Worm (Caenorhabditis elegans): ENCODE data around the gene osm-5.

osm-5 gene

ce11 chrX:2983996-2984395 lies at the start of gene osm-5:
osm-5 (plus strand) TSS chrX:2984263.
- TF ChIP-seq unc-98 (GFP tag; IDR thresholded peaks at IDR 0.05) (no peak), lsy-2 (tag; optimal IDR thresholded peaks at IDR 0.05) (no peak), efl-1 (optimal IDR thresholded peaks at IDR 0.05) (no peak), efl-1 (GFP tag; optimal IDR thresholded peaks at IDR 0.05 in 1 of 2) (peak in 1 of 2 experiments; percentile 45), unc-30 (tag; optimal IDR thresholded peaks at IDR 0.05) (no peak), nhr-20 (tag; optimal IDR thresholded peaks at IDR 0.05) (no peak), snpc-4 (tag; optimal IDR thresholded peaks at IDR 0.05) (no peak), snu-23 (GFP tag; optimal IDR thresholded peaks at IDR 0.05) (no peak), tlp-1 (tag; optimal IDR thresholded peaks at IDR 0.05) (no peak), sox-4 (tag; optimal IDR thresholded peaks at IDR 0.05) (no peak), isw-1 (GFP tag; IDR thresholded peaks at IDR 0.05) (no peak), nhr-71 (tag; optimal IDR thresholded peaks at IDR 0.05) (peak; percentile 6), nhr-84 (tag; optimal IDR thresholded peaks at IDR 0.05) (no peak), hlh-4 (tag; optimal IDR thresholded peaks at IDR 0.05) (no peak), efl-3 (GFP tag; optimal IDR thresholded peaks at IDR 0.05) (no peak), C04F5.9 (tag; optimal IDR thresholded peaks at IDR 0.05) (no peak), fkh-8 (tag; optimal IDR thresholded peaks at IDR 0.05) (peak; percentile 92), mef-2 (tag; optimal IDR thresholded peaks at IDR 0.05) (no peak), lin-39 (tag; optimal IDR thresholded peaks at IDR 0.05) (no peak), sup-37 (GFP tag; optimal IDR thresholded peaks at IDR 0.05) (no peak), fkh-4 (tag; optimal IDR thresholded peaks at IDR 0.05; ENCODE audit: borderline replicate concordance) (no peak), ceh-90 (tag; optimal IDR thresholded peaks at IDR 0.05) (no peak), lir-3 (tag; optimal IDR thresholded peaks at IDR 0.05; ENCODE audit: poor library complexity) (no peak), nhr-85 (tag) (no peak), pqm-1 (tag; optimal IDR thresholded peaks at IDR 0.05) (no peak), nhr-47 (tag; optimal IDR thresholded peaks at IDR 0.05) (no peak)

ce11 chrX:2939085-2939484 lies 45.0 kb upstream of the osm-5 start:
- peak; percentile 31 for TF ChIP-seq dsc-1 (tag; optimal IDR thresholded peaks at IDR 0.05)
- TF ChIP-seq lin-14 (GFP tag; optimal IDR thresholded peaks at IDR 0.05): peak; percentile 66
- peak in 1 of 3 experiments; percentile 36 for TF ChIP-seq ceh-82 (tag; optimal IDR thresholded peaks at IDR 0.05)
- TF ChIP-seq ces-1 (GFP tag; optimal IDR thresholded peaks at IDR 0.05): peak; percentile 37
- TF ChIP-seq nhr-47 (tag; optimal IDR thresholded peaks at IDR 0.05): peak; percentile 4
- no peak for TF ChIP-seq fkh-8 (tag; optimal IDR thresholded peaks at IDR 0.05)
- no peak for TF ChIP-seq nhr-76 (tag; optimal IDR thresholded peaks at IDR 0.05)
- peak; percentile 8 for TF ChIP-seq snu-23 (GFP tag; optimal IDR thresholded peaks at IDR 0.05)
- peak; percentile 7 for TF ChIP-seq pag-3 (tag; optimal IDR thresholded peaks at IDR 0.05; ENCODE audit: borderline replicate concordance, insufficient read depth)

ce11 chrX:2939526-2939925 lies 44.5 kb upstream of the osm-5 start:
- TF ChIP-seq lin-14 (GFP tag; optimal IDR thresholded peaks at IDR 0.05) (peak; percentile 37), nhr-84 (tag; optimal IDR thresholded peaks at IDR 0.05) (no peak), jun-1 (tag; optimal IDR thresholded peaks at IDR 0.05) (no peak), fkh-8 (tag; optimal IDR thresholded peaks at IDR 0.05) (no peak), fkh-4 (tag; optimal IDR thresholded peaks at IDR 0.05; ENCODE audit: borderline replicate concordance) (no peak), blmp-1 (tag; optimal IDR thresholded peaks at IDR 0.05) (peak; percentile 4), efl-1 (optimal IDR thresholded peaks at IDR 0.05) (no peak), efl-1 (GFP tag; optimal IDR thresholded peaks at IDR 0.05 in 1 of 2) (peak in 1 of 2 experiments; percentile 36)

ce11 chrX:2940572-2940971 lies 43.5 kb upstream of the osm-5 start, which contains the start of gene pfk-1.1:
pfk-1.1 (plus strand) TSS chrX:2940872.
- no peak for TF ChIP-seq nhr-47 (tag; optimal IDR thresholded peaks at IDR 0.05)
- TF ChIP-seq blmp-1 (tag; optimal IDR thresholded peaks at IDR 0.05): no peak
- TF ChIP-seq fkh-10 (GFP tag; optimal IDR thresholded peaks at IDR 0.05): no peak
- TF ChIP-seq ceh-90 (tag; optimal IDR thresholded peaks at IDR 0.05): no peak
- TF ChIP-seq Y116A8C.19 (tag; optimal IDR thresholded peaks at IDR 0.05; ENCODE audit: borderline replicate concordance): no peak
- no peak for TF ChIP-seq irx-1 (tag; optimal IDR thresholded peaks at IDR 0.05)
- TF ChIP-seq rnt-1 (tag; optimal IDR thresholded peaks at IDR 0.05): no peak
- no peak for TF ChIP-seq egl-27 (tag; optimal IDR thresholded peaks at IDR 0.05)
- no peak for TF ChIP-seq C34B4.2 (tag; optimal IDR thresholded peaks at IDR 0.05)
- TF ChIP-seq elt-3 (tag; optimal IDR thresholded peaks at IDR 0.05): no peak
- TF ChIP-seq pax-3 (tag; optimal IDR thresholded peaks at IDR 0.05): no peak
- TF ChIP-seq sup-37 (GFP tag; optimal IDR thresholded peaks at IDR 0.05): no peak

Data from whole organism, L1 larva.